Worm (Caenorhabditis elegans) whole organism, L2 larva: ENCODE data around the gene amx-1.
A peak's percentile ranks its signal among the peaks of the same experiment; 100 is the strongest.

Experiments used
- ceh-82 ChIP-seq: fragments of 150-350 bp; optimal IDR thresholded peaks from 2 replicates; lab custom pipeline; 2014; ENCODE audit warnings: missing biosample characterization, missing genetic modification characterization
- egl-27 ChIP-seq: sonication (generic microtip); optimal IDR thresholded peaks from 3 replicates; lab custom pipeline; 2017; ENCODE audit warnings: missing biosample characterization, missing genetic modification reagents, missing genetic modification characterization
- lin-13 ChIP-seq: fragments of 150-350 bp; optimal IDR thresholded peaks from 2 replicates; lab custom pipeline; 2014; ENCODE audit warnings: missing biosample characterization, missing genetic modification reagents, missing genetic modification characterization
- lsy-2 ChIP-seq, 2 experiments: fragments of 150-350 bp in 1 of 2; sonication (generic microtip) in 1 of 2; optimal IDR thresholded peaks; 2 replicates each; lab custom pipeline; 2014 to 2017; ENCODE audit warnings: missing biosample characterization in 2 of 2, missing genetic modification characterization in 2 of 2
- mdl-1 ChIP-seq, 2 experiments: fragments of 150-350 bp in 1 of 2; sonication (generic microtip) in 1 of 2; optimal IDR thresholded peaks; 2 replicates each; lab custom pipeline; 2017; ENCODE audit warnings: missing biosample characterization in 2 of 2, missing genetic modification characterization in 2 of 2
- nhr-12 ChIP-seq: fragments of 150-350 bp; optimal IDR thresholded peaks from 2 replicates; lab custom pipeline; 2014; ENCODE audit warnings: missing biosample characterization, missing genetic modification characterization
- nhr-237 ChIP-seq: fragments of 150-350 bp; optimal IDR thresholded peaks from 2 replicates; lab custom pipeline; 2014; ENCODE audit warnings: missing biosample characterization, missing genetic modification characterization
- nhr-77 ChIP-seq: fragments of 150-350 bp; optimal IDR thresholded peaks from 2 replicates; lab custom pipeline; 2014; ENCODE audit warnings: missing biosample characterization, missing genetic modification characterization
- unc-39 ChIP-seq: fragments of 150-350 bp; optimal IDR thresholded peaks from 2 replicates; lab custom pipeline; 2014; ENCODE audit warnings: missing biosample characterization, missing genetic modification characterization
- unc-55 ChIP-seq: fragments of 150-350 bp; sonication (generic microtip); optimal IDR thresholded peaks from 3 replicates; lab custom pipeline; 2014; ENCODE audit warnings: missing biosample characterization, missing genetic modification reagents, missing genetic modification characterization
- unc-62 ChIP-seq: fragments of 150-350 bp; optimal IDR thresholded peaks from 2 replicates; lab custom pipeline; 2014; ENCODE audit warnings: missing biosample characterization, missing genetic modification reagents, missing genetic modification characterization
- ztf-11 ChIP-seq: sonication (generic microtip); optimal IDR thresholded peaks from 2 replicates; lab custom pipeline; 2017; ENCODE audit warnings: missing biosample characterization, missing genetic modification characterization

ce11 chrIII:3820134-3820533 lies 2.1 kb upstream of the amx-1 start:
- no peak for TF ChIP-seq nhr-237 (tag; lab: Kevin White, UChicago)
- TF ChIP-seq egl-27 (tag; lab: Kevin White, UChicago) = peak; percentile 21
- no peak for TF ChIP-seq unc-62 (GFP tag; lab: Kevin White, UChicago)
- no peak for TF ChIP-seq ceh-82 (tag; lab: Kevin White, UChicago)
- TF ChIP-seq ztf-11 (tag; lab: Kevin White, UChicago) = no peak
- no peak for TF ChIP-seq unc-39 (tag; lab: Kevin White, UChicago)
- no peak for TF ChIP-seq nhr-77
- TF ChIP-seq lsy-2 (tag; optimal IDR thresholded peaks at IDR 0.05; lab: Kevin White, UChicago) = peak; percentile 1 to 73
- peak; percentile 63 for TF ChIP-seq unc-55 (GFP tag; lab: Kevin White, UChicago)
- no peak for TF ChIP-seq lin-13 (GFP tag; lab: Kevin White, UChicago)
- no peak for TF ChIP-seq nhr-12 (tag; lab: Kevin White, UChicago)
- peak; percentile 30 to 76 for TF ChIP-seq mdl-1 (tag; optimal IDR thresholded peaks at IDR 0.05; lab: Kevin White, UChicago)
